Worm (Caenorhabditis elegans) whole organism, mixed stage, embryonic: ENCODE data around the gene T19H12.6.
A peak's percentile ranks its signal among the peaks of the same experiment; 100 is the strongest.

Experiments
- M03D4.4 ChIP-seq: sonication (generic microtip); optimal IDR thresholded peaks from 2 replicates; lab custom pipeline; 2017; ENCODE audit warnings: mild to moderate bottlenecking, missing genetic modification characterization, missing compliant biosample characterization
- bed-3 ChIP-seq: fragments of 200-800 bp; sonication (Bioruptor generic); optimal IDR thresholded peaks from 3 replicates; lab custom pipeline; 2018; ENCODE audit warnings: mild to moderate bottlenecking, missing genetic modification characterization, moderate library complexity, missing compliant biosample characterization
- blmp-1 ChIP-seq: fragments of 150-350 bp; optimal IDR thresholded peaks from 2 replicates; lab custom pipeline; 2014; ENCODE audit warnings: missing biosample characterization, missing genetic modification characterization
- ceh-39 ChIP-seq: fragments of 150-350 bp; optimal IDR thresholded peaks from 2 replicates; lab custom pipeline; 2014; ENCODE audit warnings: missing biosample characterization, missing genetic modification characterization
- ceh-43 ChIP-seq: fragments of 200-800 bp; sonication (Bioruptor generic); optimal IDR thresholded peaks from 2 replicates; lab custom pipeline; 2018; ENCODE audit warnings: mild to moderate bottlenecking, missing genetic modification characterization, moderate library complexity, missing compliant biosample characterization
- ceh-83 ChIP-seq: fragments of 200-800 bp; sonication (Bioruptor generic); optimal IDR thresholded peaks from 2 replicates; lab custom pipeline; 2018; ENCODE audit warnings: mild to moderate bottlenecking, missing genetic modification characterization, missing compliant biosample characterization
- ces-1 ChIP-seq: fragments of 150-350 bp; optimal IDR thresholded peaks from 2 replicates; lab custom pipeline; 2014; ENCODE audit warnings: missing biosample characterization, missing genetic modification reagents, missing genetic modification characterization
- cnd-1 ChIP-seq: fragments of 200-800 bp; sonication (Bioruptor generic); optimal IDR thresholded peaks from 2 replicates; lab custom pipeline; 2018; ENCODE audit warnings: mild to moderate bottlenecking, missing genetic modification characterization, missing compliant biosample characterization
- drap-1 ChIP-seq: fragments of 200-800 bp; sonication (Bioruptor generic); optimal IDR thresholded peaks from 3 replicates; lab custom pipeline; 2018; ENCODE audit warnings: mild to moderate bottlenecking, missing genetic modification characterization, missing compliant biosample characterization
- elt-1 ChIP-seq: sonication (generic microtip); optimal IDR thresholded peaks from 2 replicates; lab custom pipeline; 2017; ENCODE audit warnings: missing genetic modification characterization, mild to moderate bottlenecking, missing compliant biosample characterization, antibody characterized with exemption, moderate library complexity, borderline replicate concordance; ENCODE audit not compliant: insufficient read depth
- elt-3 ChIP-seq: fragments of 150-350 bp; optimal IDR thresholded peaks from 2 replicates; lab custom pipeline; 2014; ENCODE audit warnings: missing biosample characterization, missing genetic modification characterization
- hlh-1 ChIP-seq: fragments of 150-350 bp; optimal IDR thresholded peaks from 2 replicates; lab custom pipeline; 2014; ENCODE audit warnings: missing biosample characterization, missing genetic modification reagents, missing genetic modification characterization
- lin-13 ChIP-seq: fragments of 150-350 bp; optimal IDR thresholded peaks from 2 replicates; lab custom pipeline; 2014; ENCODE audit warnings: missing biosample characterization, missing genetic modification characterization
- lin-32 ChIP-seq: fragments of 200-800 bp; sonication (Bioruptor generic); optimal IDR thresholded peaks from 2 replicates; lab custom pipeline; 2018; ENCODE audit warnings: mild to moderate bottlenecking, missing genetic modification characterization, missing compliant biosample characterization
- lsy-2 ChIP-seq: fragments of 150-350 bp; optimal IDR thresholded peaks from 2 replicates; lab custom pipeline; 2014; ENCODE audit warnings: missing biosample characterization, missing genetic modification characterization
- mab-5 ChIP-seq: fragments of 150-350 bp; optimal IDR thresholded peaks from 2 replicates; lab custom pipeline; 2014; ENCODE audit warnings: missing biosample characterization, missing genetic modification characterization
- mep-1 ChIP-seq: fragments of 150-350 bp; optimal IDR thresholded peaks from 2 replicates; lab custom pipeline; 2017; ENCODE audit warnings: missing biosample characterization, missing genetic modification reagents, missing genetic modification characterization, inconsistent platforms
- mls-2 ChIP-seq: sonication (generic microtip); optimal IDR thresholded peaks from 2 replicates; lab custom pipeline; 2016; ENCODE audit warnings: mild to moderate bottlenecking, missing genetic modification characterization, moderate library complexity, missing compliant biosample characterization
- nhr-12 ChIP-seq: fragments of 150-350 bp; optimal IDR thresholded peaks from 2 replicates; lab custom pipeline; 2014; ENCODE audit warnings: missing biosample characterization, missing genetic modification characterization
- nhr-237 ChIP-seq: fragments of 150-350 bp; optimal IDR thresholded peaks from 2 replicates; lab custom pipeline; 2014; ENCODE audit warnings: missing biosample characterization, missing genetic modification characterization
- nhr-76 ChIP-seq: sonication (generic microtip); optimal IDR thresholded peaks from 2 replicates; lab custom pipeline; 2017; ENCODE audit warnings: missing biosample characterization, missing genetic modification characterization
- pha-4 ChIP-seq: fragments of 150-350 bp; optimal IDR thresholded peaks from 2 replicates; lab custom pipeline; 2018; ENCODE audit warnings: missing biosample characterization, missing genetic modification reagents, missing genetic modification characterization
- sem-2 ChIP-seq: fragments of 200-800 bp; sonication (Bioruptor generic); optimal IDR thresholded peaks from 2 replicates; lab custom pipeline; 2018; ENCODE audit warnings: mild to moderate bottlenecking, missing genetic modification characterization, missing compliant biosample characterization
- snpc-4 ChIP-seq: fragments of 150-350 bp; optimal IDR thresholded peaks from 2 replicates; lab custom pipeline; 2014; ENCODE audit warnings: missing biosample characterization, missing genetic modification characterization
- tbx-8 ChIP-seq: fragments of 200-800 bp; sonication (Bioruptor generic); optimal IDR thresholded peaks from 2 replicates; lab custom pipeline; 2018; ENCODE audit warnings: mild to moderate bottlenecking, missing genetic modification characterization, moderate library complexity, missing compliant biosample characterization
- unc-120 ChIP-seq: sonication (generic microtip); optimal IDR thresholded peaks from 2 replicates; lab custom pipeline; 2017; ENCODE audit warnings: missing genetic modification characterization, missing compliant biosample characterization; ENCODE audit not compliant: poor library complexity, severe bottlenecking
- unc-62 ChIP-seq: fragments of 150-350 bp; optimal IDR thresholded peaks from 2 replicates; lab custom pipeline; 2014; ENCODE audit warnings: missing biosample characterization, missing genetic modification reagents, missing genetic modification characterization
- zip-8 ChIP-seq: fragments of 150-350 bp; optimal IDR thresholded peaks from 2 replicates; lab custom pipeline; 2014; ENCODE audit warnings: missing biosample characterization, missing genetic modification characterization
- ztf-11 ChIP-seq: fragments of 150-350 bp; optimal IDR thresholded peaks from 2 replicates; lab custom pipeline; 2014; ENCODE audit warnings: missing biosample characterization, missing genetic modification characterization

T19H12.6 gene

DNA sequence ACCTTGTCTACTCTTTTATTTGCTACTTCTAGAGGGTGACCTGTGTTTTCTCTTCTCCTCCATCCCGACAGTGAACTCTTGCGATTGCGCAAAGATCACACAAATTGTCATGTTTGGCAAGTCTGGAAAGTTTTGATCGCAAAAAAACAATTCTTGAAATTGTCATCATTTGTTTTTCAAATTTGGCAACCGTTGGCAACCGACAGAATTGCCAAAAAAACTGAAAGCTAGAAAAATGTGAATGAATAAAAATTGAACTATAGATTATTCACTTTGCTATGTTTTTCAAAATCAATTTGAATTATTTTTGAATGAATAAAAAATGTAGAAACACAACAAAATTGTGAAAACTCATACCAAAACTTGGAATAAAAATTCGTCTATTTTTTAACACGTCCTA is 17.5 kb upstream of the T19H12.6 start, which contains the start of gene ugt-11:
Gene ugt-11, minus strand, starts transcription at position 101 of the 400 bp plus-strand sequence.
- TF ChIP-seq mep-1 = no peak
- TF ChIP-seq zip-8 (tag; lab: Kevin White, UChicago) = no peak
- TF ChIP-seq snpc-4 = no peak
- TF ChIP-seq ceh-83 = no peak
- TF ChIP-seq ceh-43 (GFP tag; lab: Kevin White, UChicago) = no peak
- no peak for TF ChIP-seq cnd-1 (tag; lab: Kevin White, UChicago)
- TF ChIP-seq ztf-11 (tag; lab: Kevin White, UChicago) = no peak
- TF ChIP-seq tbx-8 (GFP tag; lab: Kevin White, UChicago) = no peak
- no peak for TF ChIP-seq M03D4.4
- TF ChIP-seq sem-2 = no peak
- no peak for TF ChIP-seq blmp-1 (tag; lab: Kevin White, UChicago)
- no peak for TF ChIP-seq bed-3 (GFP tag; lab: Kevin White, UChicago)
- no peak for TF ChIP-seq hlh-1 (tag; lab: Kevin White, UChicago)
- TF ChIP-seq nhr-237 (tag; lab: Kevin White, UChicago) = no peak

DNA sequence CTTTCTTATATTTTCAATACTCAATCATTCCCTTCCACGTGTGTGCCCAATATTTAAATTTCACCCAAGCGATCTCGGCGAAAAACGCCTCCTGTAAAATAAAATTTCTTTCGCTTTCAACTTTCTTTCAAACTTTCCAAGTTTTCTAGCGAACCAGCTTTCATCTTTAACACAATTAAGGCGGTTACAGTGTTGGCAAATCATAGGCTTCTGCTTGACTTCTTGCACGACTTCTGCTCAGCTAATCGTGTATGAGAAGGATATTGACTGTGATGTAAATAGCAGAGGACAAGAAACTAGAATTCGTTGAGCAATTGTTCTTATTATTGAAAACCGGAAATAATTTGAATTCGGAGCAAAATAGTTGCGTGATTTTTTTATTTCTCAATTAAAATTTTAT is 13.8 kb upstream of the T19H12.6 start:
- no peak for TF ChIP-seq mab-5 (tag; lab: Kevin White, UChicago)
- TF ChIP-seq ceh-83 = no peak
- TF ChIP-seq lin-32 (GFP tag; lab: Kevin White, UChicago) = no peak
- no peak for TF ChIP-seq elt-3 (tag; lab: Kevin White, UChicago)
- no peak for TF ChIP-seq drap-1 (GFP tag; lab: Kevin White, UChicago)
- no peak for TF ChIP-seq pha-4
- no peak for TF ChIP-seq hlh-1 (tag; lab: Kevin White, UChicago)
- TF ChIP-seq nhr-12 (tag; lab: Kevin White, UChicago) = no peak
- no peak for TF ChIP-seq ces-1 (GFP tag; lab: Kevin White, UChicago)
- TF ChIP-seq sem-2 = no peak
- no peak for TF ChIP-seq lin-13 (tag; lab: Kevin White, UChicago)
- TF ChIP-seq unc-120 (tag; lab: Kevin White, UChicago) = no peak
- TF ChIP-seq ceh-39 (tag; lab: Kevin White, UChicago) = no peak
- TF ChIP-seq snpc-4 = no peak
- TF ChIP-seq, all 35 proteins: peak for 0

DNA sequence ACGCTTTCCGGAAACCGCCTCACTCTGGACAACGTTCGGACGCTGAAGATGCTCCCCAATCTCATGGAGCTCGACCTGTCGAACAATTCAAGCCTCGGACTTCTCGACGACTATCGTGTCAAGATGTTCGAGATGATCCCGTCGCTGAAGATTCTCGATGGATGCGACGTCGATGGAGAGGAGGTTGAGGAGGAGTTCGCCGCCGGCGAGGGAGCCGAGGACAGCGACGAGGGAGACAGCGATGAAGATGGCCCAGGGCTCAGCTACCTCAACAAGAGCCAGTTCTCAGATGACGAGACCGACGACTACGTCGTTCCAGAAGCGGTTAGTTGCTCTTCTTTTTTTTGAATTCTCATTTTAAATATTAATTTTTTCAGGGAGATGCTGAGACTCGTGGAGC is 13.3 kb upstream of the T19H12.6 start:
- TF ChIP-seq mep-1 = no peak
- no peak for TF ChIP-seq unc-120 (tag; lab: Kevin White, UChicago)
- TF ChIP-seq, all 35 proteins: peak for 0

DNA sequence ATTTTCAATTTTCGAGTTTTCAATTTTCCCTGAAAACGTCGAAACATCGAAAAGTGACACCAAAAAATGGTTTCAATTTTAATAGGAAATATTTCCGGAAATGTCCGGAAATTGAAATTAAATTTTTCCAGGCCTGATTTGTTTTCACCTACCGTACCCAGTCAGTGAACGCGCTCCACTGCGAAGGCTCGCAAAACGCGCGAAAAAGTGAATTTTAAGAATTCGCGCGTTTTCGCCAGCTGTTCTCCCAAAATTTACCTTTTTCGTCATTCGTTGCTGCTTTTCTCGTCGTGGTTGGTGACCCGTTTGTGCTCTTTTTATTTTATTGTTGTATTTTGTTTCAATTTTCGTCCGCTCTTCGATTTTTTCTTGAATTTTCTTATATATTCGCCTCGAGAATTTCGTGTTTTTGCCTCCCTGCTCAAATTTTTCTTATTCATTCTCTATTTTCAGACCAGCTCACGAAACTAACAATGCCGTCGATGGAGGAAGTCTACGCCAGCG is 12.5 kb upstream of the T19H12.6 start, which contains the start of gene T19H12.2:
Gene T19H12.2, plus strand, starts transcription at position 454 of the 504 bp plus-strand sequence.
- TF ChIP-seq bed-3 (GFP tag; lab: Kevin White, UChicago) = no peak
- TF ChIP-seq hlh-1 (tag; lab: Kevin White, UChicago) = no peak
- TF ChIP-seq nhr-76 = no peak
- no peak for TF ChIP-seq elt-1 (tag; lab: Kevin White, UChicago)
- TF ChIP-seq lsy-2 (tag; lab: Kevin White, UChicago) = peak; percentile 50
- no peak for TF ChIP-seq ces-1 (GFP tag; lab: Kevin White, UChicago)
- TF ChIP-seq sem-2 = no peak
- TF ChIP-seq mep-1 = no peak

DNA sequence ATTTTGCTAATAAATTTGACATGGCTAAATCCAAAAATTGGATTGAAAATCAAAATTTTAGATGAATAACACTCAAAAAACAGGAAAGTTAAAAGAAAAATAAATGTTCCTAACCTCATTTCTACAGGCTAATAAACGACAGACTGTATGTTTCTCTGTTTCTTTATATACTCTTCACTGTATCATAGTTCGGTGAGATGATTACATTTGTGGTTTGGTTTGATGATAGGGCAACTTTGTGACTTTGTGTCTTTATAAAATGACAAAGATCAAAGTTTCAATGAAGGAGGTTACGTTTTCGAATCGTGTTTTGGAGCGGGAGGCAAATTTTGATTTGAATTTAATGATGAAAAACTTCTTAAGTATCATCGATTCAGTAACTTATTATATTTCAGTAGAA is 12.0 kb upstream of the T19H12.6 start, which contains the start of gene ugt-12:
Gene ugt-12, minus strand, starts transcription at position 153 of the 400 bp plus-strand sequence.
- TF ChIP-seq pha-4 (no peak), lin-13 (tag; lab: Kevin White, UChicago) (no peak), mls-2 (tag; lab: Kevin White, UChicago) (no peak), unc-62 (GFP tag; lab: Kevin White, UChicago) (no peak), snpc-4 (no peak), blmp-1 (tag; lab: Kevin White, UChicago) (no peak)

DNA sequence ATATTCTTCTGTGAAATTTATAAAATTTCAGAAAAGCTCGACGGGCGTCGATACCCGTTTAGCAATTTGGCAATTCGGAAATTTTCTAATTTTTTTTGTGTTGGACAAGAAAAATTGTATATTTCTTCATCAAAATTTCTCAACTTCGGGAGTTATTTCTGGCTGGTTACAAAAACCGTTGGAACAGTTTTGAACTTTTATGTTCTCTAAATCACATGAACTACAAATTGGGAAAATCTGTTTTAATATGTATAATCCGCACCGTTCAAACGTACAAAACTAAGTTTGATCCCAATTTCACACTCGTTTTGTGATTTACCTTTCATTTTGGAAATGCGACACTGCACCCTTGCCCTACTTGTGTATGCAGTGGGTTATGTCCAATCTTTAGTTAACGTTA is 7.9 kb upstream of the T19H12.6 start, which contains the start of gene T19H12.3:
Gene T19H12.3, plus strand, starts transcription at position 301 of the 400 bp plus-strand sequence.
- TF ChIP-seq drap-1 (GFP tag; lab: Kevin White, UChicago) (no peak), nhr-76 (no peak)
